Worm (Caenorhabditis elegans) whole organism, L4 larva: ENCODE results near the gene eef-1A.2.

ENCODE experiments used
- F10B5.3 ChIP-seq: sonication (generic microtip); optimal IDR thresholded peaks from 2 replicates; lab custom pipeline; 2016; ENCODE audit warnings: mild to moderate bottlenecking, missing genetic modification characterization, missing compliant biosample characterization
- T26A8.4 ChIP-seq: fragments of 200-800 bp; sonication (Bioruptor generic); IDR thresholded peaks from 2 replicates; pipeline ENCODE4 v1.3.6; 2022; ENCODE audit warnings: missing genetic modification characterization, missing compliant biosample characterization
- ZK337.2 ChIP-seq: fragments of 200-800 bp; sonication (Bioruptor generic); IDR thresholded peaks from 2 replicates; pipeline ENCODE4 v1.3.6; 2022; ENCODE audit warnings: missing genetic modification reagents, missing genetic modification characterization, missing compliant biosample characterization
- ZK546.5 ChIP-seq, 2 experiments: sonication (generic microtip); optimal IDR thresholded peaks; 2 replicates each; lab custom pipeline; 2017; ENCODE audit warnings: missing biosample characterization in 2 of 2, missing genetic modification characterization in 2 of 2
- aha-1 ChIP-seq: fragments of 150-350 bp; peaks from one replicate; lab custom pipeline; 2014; ENCODE audit warnings: missing biosample characterization, missing genetic modification characterization
- arid-1 ChIP-seq: fragments of 200-800 bp; sonication (Bioruptor generic); conservative IDR thresholded peaks from 2 replicates; pipeline ENCODE4 v1.3.6; 2022; ENCODE audit warnings: missing genetic modification reagents, missing genetic modification characterization, missing compliant biosample characterization
- ceh-20 ChIP-seq: fragments of 200-800 bp; sonication (Bioruptor generic); IDR thresholded peaks from 2 replicates; pipeline ENCODE4 v1.3.6; 2022; ENCODE audit warnings: missing genetic modification reagents, missing genetic modification characterization, missing compliant biosample characterization
- ceh-28 ChIP-seq: fragments of 150-350 bp; optimal IDR thresholded peaks from 2 replicates; lab custom pipeline; 2014; ENCODE audit warnings: missing biosample characterization, missing genetic modification reagents, missing genetic modification characterization
- ctbp-1 ChIP-seq: fragments of 200-800 bp; sonication (Bioruptor generic); IDR thresholded peaks from 2 replicates; pipeline ENCODE4 v1.3.6; 2022; ENCODE audit warnings: missing genetic modification reagents, missing genetic modification characterization, missing compliant biosample characterization
- daf-16 ChIP-seq, 3 experiments: sonication (generic microtip); optimal IDR thresholded peaks; 2 replicates each; lab custom pipeline; 2016 to 2017; ENCODE audit warnings: missing genetic modification characterization in 3 of 3, missing genetic modification reagents in 3 of 3, mild to moderate bottlenecking in 2 of 3, missing compliant biosample characterization in 2 of 3, missing biosample characterization in 1 of 3, moderate library complexity in 1 of 3
- dmd-8 ChIP-seq: fragments of 200-800 bp; sonication (Bioruptor generic); IDR thresholded peaks from 2 replicates; pipeline ENCODE4 v1.3.6; 2022; ENCODE audit warnings: missing genetic modification characterization, missing compliant biosample characterization
- dmd-9 ChIP-seq: fragments of 200-800 bp; sonication (Bioruptor generic); IDR thresholded peaks from 2 replicates; pipeline ENCODE4 v1.3.6; 2022; ENCODE audit warnings: missing genetic modification reagents, missing genetic modification characterization, missing compliant biosample characterization
- dve-1 ChIP-seq: sonication (generic microtip); optimal IDR thresholded peaks from 2 replicates; lab custom pipeline; 2017; ENCODE audit warnings: antibody characterized with exemption, mild to moderate bottlenecking, missing genetic modification characterization, missing compliant biosample characterization; ENCODE audit not compliant: insufficient read depth
- egl-27 ChIP-seq: sonication (generic microtip); optimal IDR thresholded peaks from 3 replicates; lab custom pipeline; 2017; ENCODE audit warnings: missing biosample characterization, missing genetic modification reagents, missing genetic modification characterization
- fos-1 ChIP-seq: fragments of 150-350 bp; optimal IDR thresholded peaks from 2 replicates; lab custom pipeline; 2014; ENCODE audit warnings: missing biosample characterization, missing genetic modification characterization
- gei-8 ChIP-seq: fragments of 200-800 bp; sonication (Bioruptor generic); optimal IDR thresholded peaks from 2 replicates; lab custom pipeline; 2018; ENCODE audit warnings: mild to moderate bottlenecking, missing genetic modification characterization, missing compliant biosample characterization
- hlh-11 ChIP-seq: fragments of 200-800 bp; sonication (Bioruptor generic); optimal IDR thresholded peaks from 2 replicates; lab custom pipeline; 2018; ENCODE audit warnings: mild to moderate bottlenecking, missing genetic modification characterization, missing compliant biosample characterization
- hlh-30 ChIP-seq: sonication (generic microtip); optimal IDR thresholded peaks from 2 replicates; lab custom pipeline; 2017; ENCODE audit warnings: antibody characterized with exemption, mild to moderate bottlenecking, missing genetic modification characterization, missing compliant biosample characterization; ENCODE audit not compliant: insufficient read depth
- lim-7 ChIP-seq: fragments of 200-800 bp; sonication (Bioruptor generic); IDR thresholded peaks from 2 replicates; pipeline ENCODE4 v1.3.6; 2022; ENCODE audit warnings: missing genetic modification characterization, missing compliant biosample characterization
- lin-13 ChIP-seq: fragments of 150-350 bp; optimal IDR thresholded peaks from 2 replicates; lab custom pipeline; 2014; ENCODE audit warnings: missing biosample characterization, missing genetic modification reagents, missing genetic modification characterization
- lin-15B ChIP-seq: fragments of 150-350 bp; sonication (generic microtip); optimal IDR thresholded peaks from 3 replicates; lab custom pipeline; 2014; ENCODE audit warnings: missing biosample characterization, missing genetic modification characterization
- lin-38 ChIP-seq: fragments of 200-800 bp; sonication (Bioruptor generic); IDR thresholded peaks from 2 replicates; pipeline ENCODE4 v1.3.6; 2022; ENCODE audit warnings: missing genetic modification reagents, missing genetic modification characterization, missing compliant biosample characterization
- lir-3 ChIP-seq: sonication (generic microtip); optimal IDR thresholded peaks from 2 replicates; lab custom pipeline; 2016; ENCODE audit warnings: mild to moderate bottlenecking, missing genetic modification characterization, missing compliant biosample characterization
- lsy-2 ChIP-seq, 2 experiments: fragments of 150-350 bp in 1 of 2; sonication (generic microtip) in 1 of 2; optimal IDR thresholded peaks; 2 replicates each; lab custom pipeline; 2014 to 2017; ENCODE audit warnings: missing biosample characterization in 2 of 2, missing genetic modification characterization in 2 of 2
- mdl-1 ChIP-seq, 2 experiments: fragments of 150-350 bp in 1 of 2; sonication (generic microtip) in 1 of 2; optimal IDR thresholded peaks; 2 replicates each; lab custom pipeline; 2014 to 2017; ENCODE audit warnings: missing biosample characterization in 2 of 2, missing genetic modification characterization in 2 of 2
- mep-1 ChIP-seq: fragments of 150-350 bp; sonication (generic microtip); optimal IDR thresholded peaks from 3 replicates; lab custom pipeline; 2014; ENCODE audit warnings: missing biosample characterization, missing genetic modification characterization
- mes-2 ChIP-seq: sonication (generic microtip); optimal IDR thresholded peaks from 2 replicates; lab custom pipeline; 2016; ENCODE audit warnings: missing genotype, mild to moderate bottlenecking, missing genetic modification characterization, missing compliant biosample characterization; ENCODE audit not compliant: poor library complexity, severe bottlenecking
- mxl-2 ChIP-seq: fragments of 200-800 bp; sonication (Bioruptor generic); conservative IDR thresholded peaks from 2 replicates; pipeline ENCODE4 v1.3.6; 2022; ENCODE audit warnings: missing genetic modification reagents, missing genetic modification characterization, missing compliant biosample characterization
- mxl-3 ChIP-seq: fragments of 200-800 bp; sonication (Bioruptor generic); optimal IDR thresholded peaks from 2 replicates; lab custom pipeline; 2018; ENCODE audit warnings: mild to moderate bottlenecking, missing genetic modification characterization, missing compliant biosample characterization
- nhr-10 ChIP-seq: fragments of 150-350 bp; optimal IDR thresholded peaks from 2 replicates; lab custom pipeline; 2014; ENCODE audit warnings: missing biosample characterization, missing genetic modification characterization
- nhr-237 ChIP-seq: sonication (generic microtip); optimal IDR thresholded peaks from 2 replicates; lab custom pipeline; 2017; ENCODE audit warnings: missing biosample characterization, missing genetic modification characterization
- nhr-41 ChIP-seq: fragments of 200-800 bp; sonication (Bioruptor generic); IDR thresholded peaks from 2 replicates; pipeline ENCODE4 v1.3.6; 2022; ENCODE audit warnings: missing genetic modification reagents, missing genetic modification characterization, missing compliant biosample characterization
- nhr-48 ChIP-seq: sonication (generic microtip); optimal IDR thresholded peaks from 2 replicates; lab custom pipeline; 2016; ENCODE audit warnings: mild to moderate bottlenecking, missing genetic modification characterization, missing compliant biosample characterization
- nhr-6 ChIP-seq: fragments of 150-350 bp; optimal IDR thresholded peaks from 2 replicates; lab custom pipeline; 2014; ENCODE audit warnings: missing biosample characterization, missing genetic modification characterization
- nhr-77 ChIP-seq: fragments of 150-350 bp; optimal IDR thresholded peaks from 2 replicates; lab custom pipeline; 2014; ENCODE audit warnings: missing biosample characterization, missing genetic modification characterization
- php-3 ChIP-seq: fragments of 200-800 bp; sonication (Bioruptor generic); IDR thresholded peaks from 2 replicates; pipeline ENCODE4 v1.3.6; 2022; ENCODE audit warnings: missing genetic modification reagents, missing genetic modification characterization, missing compliant biosample characterization
- pqm-1 ChIP-seq: sonication (generic microtip); optimal IDR thresholded peaks from 2 replicates; lab custom pipeline; 2017; ENCODE audit warnings: missing biosample characterization, missing genetic modification characterization
- rbr-2 ChIP-seq: sonication (generic microtip); optimal IDR thresholded peaks from 2 replicates; lab custom pipeline; 2016; ENCODE audit warnings: missing genotype, missing genetic modification characterization, missing compliant biosample characterization
- set-16 ChIP-seq: fragments of 200-800 bp; sonication (Bioruptor generic); IDR thresholded peaks from 2 replicates; pipeline ENCODE4 v1.3.6; 2022; ENCODE audit warnings: missing genetic modification reagents, missing genetic modification characterization, missing compliant biosample characterization
- skn-1 ChIP-seq: fragments of 150-350 bp; optimal IDR thresholded peaks from 2 replicates; lab custom pipeline; 2014; ENCODE audit warnings: missing biosample characterization, missing genetic modification characterization
- snpc-1.2 ChIP-seq: fragments of 200-800 bp; sonication (Bioruptor generic); IDR thresholded peaks from 2 replicates; pipeline ENCODE4 v1.3.6; 2022; ENCODE audit warnings: missing genetic modification reagents, missing genetic modification characterization, missing compliant biosample characterization
- snpc-4 ChIP-seq: fragments of 150-350 bp; optimal IDR thresholded peaks from 2 replicates; lab custom pipeline; 2014; ENCODE audit warnings: missing biosample characterization, missing genetic modification characterization
- tra-1 ChIP-seq: fragments of 200-800 bp; sonication (Bioruptor generic); IDR thresholded peaks from 2 replicates; pipeline ENCODE4 v1.3.6; 2022; ENCODE audit warnings: missing genetic modification reagents, missing genetic modification characterization, missing compliant biosample characterization
- unc-39 ChIP-seq: sonication (generic microtip); optimal IDR thresholded peaks from 2 replicates; lab custom pipeline; 2017; ENCODE audit warnings: missing biosample characterization, missing genetic modification characterization
- ztf-11 ChIP-seq: fragments of 150-350 bp; optimal IDR thresholded peaks from 2 replicates; lab custom pipeline; 2014; ENCODE audit warnings: missing biosample characterization, missing genetic modification characterization
- ztf-7 ChIP-seq: fragments of 150-350 bp; optimal IDR thresholded peaks from 2 replicates; lab custom pipeline; 2014; ENCODE audit warnings: missing biosample characterization, missing genetic modification characterization

eef-1A.2 gene

ce11 chrX:7823108-7823704 lies at the start of gene eef-1A.2 (continued):
- TF ChIP-seq nhr-48 (tag; lab: Kevin White, UChicago) (peak; percentile 84), gei-8 (GFP tag; lab: Kevin White, UChicago) (peak; percentile 43), hlh-30 (peak; percentile 98), unc-39 (tag; lab: Kevin White, UChicago) (no peak), ctbp-1 (GFP tag; lab: Robert Waterston, UW) (peak; percentile 93), mep-1 (tag; lab: Kevin White, UChicago) (peak; percentile 97), nhr-10 (tag; lab: Kevin White, UChicago) (peak; percentile 58), nhr-6 (tag; lab: Kevin White, UChicago) (peak; percentile 87), ceh-20 (GFP tag; lab: Robert Waterston, UW) (peak; percentile 84), T26A8.4 (GFP tag; lab: Robert Waterston, UW) (peak; percentile 89), snpc-1.2 (GFP tag; lab: Robert Waterston, UW) (no peak), dmd-8 (no peak), fos-1 (tag; lab: Kevin White, UChicago) (no peak), ZK546.5 (tag; optimal IDR thresholded peaks at IDR 0.05; lab: Kevin White, UChicago) (no peak), php-3 (peak; percentile 86), mxl-2 (GFP tag; lab: Robert Waterston, UW) (0 out of 2 replicates have a peak, but pooled peaks have one; percentile 44), lsy-2 (tag; optimal IDR thresholded peaks at IDR 0.05; lab: Kevin White, UChicago) (peak; percentile 86 to 93), nhr-41 (GFP tag; lab: Robert Waterston, UW) (peak; percentile 67; the same call in 1 of the 2 replicates), lin-13 (GFP tag; lab: Kevin White, UChicago) (peak; percentile 89), ZK337.2 (GFP tag; lab: Robert Waterston, UW) (no peak), ceh-28 (tag; lab: Kevin White, UChicago) (peak; percentile 88), arid-1 (peak; percentile 62), egl-27 (tag; lab: Kevin White, UChicago) (no peak), lir-3 (tag; lab: Kevin White, UChicago) (no peak), daf-16 (GFP tag; optimal IDR thresholded peaks at IDR 0.05; lab: Kevin White, UChicago) (peak; percentile 42 to 69), daf-16 (tag; optimal IDR thresholded peaks at IDR 0.05; lab: Kevin White, UChicago) (peak; percentile 97), lin-15B (tag; lab: Kevin White, UChicago) (no peak), lin-38 (GFP tag; lab: Robert Waterston, UW) (peak; percentile 72), snpc-4 (tag; lab: Kevin White, UChicago) (no peak), F10B5.3 (no peak), ztf-7 (tag; lab: Kevin White, UChicago) (peak; percentile 97), nhr-237 (tag; lab: Kevin White, UChicago) (peak; percentile 66), skn-1 (peak; percentile 38), lim-7 (GFP tag; lab: Robert Waterston, UW) (peak; percentile 65; the same call in 1 of the 2 replicates), ztf-11 (no peak), mes-2 (tag; lab: Kevin White, UChicago) (peak; percentile 81), pqm-1 (tag; lab: Kevin White, UChicago) (peak; percentile 10), hlh-11 (tag; lab: Kevin White, UChicago) (peak; percentile 98), mdl-1 (tag; optimal IDR thresholded peaks at IDR 0.05; lab: Kevin White, UChicago) (peak; percentile 97 to 99), dmd-9 (GFP tag; lab: Robert Waterston, UW) (peak; percentile 71), set-16 (GFP tag; lab: Robert Waterston, UW) (peak; percentile 89), rbr-2 (tag; lab: Kevin White, UChicago) (peak; percentile 96), mxl-3 (peak; percentile 98), tra-1 (GFP tag; lab: Robert Waterston, UW) (peak; percentile 90), dve-1 (tag; lab: Kevin White, UChicago) (peak; percentile 98), aha-1 (tag; lab: Kevin White, UChicago) (peak; percentile 100), nhr-77 (tag; lab: Kevin White, UChicago) (peak; percentile 89)
- TF ChIP-seq, all 104 proteins: peak for 68
